Worm (Caenorhabditis elegans): ENCODE data around the gene C08B6.8.

The C08B6.8 gene

ce11 chrV:10174632-10175075 is 40.2 kb downstream of the C08B6.8 start (continued):
- TF ChIP-seq dpl-1 (GFP tag; optimal IDR thresholded peaks at IDR 0.05), result no peak
- TF ChIP-seq zip-2 (tag; optimal IDR thresholded peaks at IDR 0.05), result no peak
- peak; percentile 28 for TF ChIP-seq mxl-3 (GFP tag; optimal IDR thresholded peaks at IDR 0.05)
- TF ChIP-seq nhr-77 (tag; optimal IDR thresholded peaks at IDR 0.05), result no peak
- no peak for TF ChIP-seq snpc-4 (tag; optimal IDR thresholded peaks at IDR 0.05)
- TF ChIP-seq lin-38 (GFP tag; IDR thresholded peaks at IDR 0.05), result peak; percentile 47; the same call in 1 of the 2 replicates
- TF ChIP-seq zfp-3 (GFP tag; conservative IDR thresholded peaks at IDR 0.05), result no peak
- TF ChIP-seq lsy-2 (tag; optimal IDR thresholded peaks at IDR 0.05), result peak; percentile 62 to 85
- peak; percentile 85; the same call in 1 of the 2 replicates for TF ChIP-seq ctbp-1 (GFP tag; IDR thresholded peaks at IDR 0.05)
- TF ChIP-seq lir-3 (tag; optimal IDR thresholded peaks at IDR 0.05), result no peak
- no peak for TF ChIP-seq lim-7 (GFP tag; IDR thresholded peaks at IDR 0.05)
- no peak for TF ChIP-seq lin-13 (GFP tag; optimal IDR thresholded peaks at IDR 0.05)
- peak; percentile 85 for TF ChIP-seq mep-1 (tag; optimal IDR thresholded peaks at IDR 0.05)
- no peak for TF ChIP-seq mxl-2 (GFP tag; conservative IDR thresholded peaks at IDR 0.05)
- TF ChIP-seq mdt-29 (GFP tag; IDR thresholded peaks at IDR 0.05), result 0 out of 2 replicates have a peak, but pooled peaks have one; percentile 25
- peak; percentile 73 for TF ChIP-seq hlh-30 (tag; optimal IDR thresholded peaks at IDR 0.05; ENCODE audit: insufficient read depth)
- TF ChIP-seq ceh-20 (GFP tag; IDR thresholded peaks at IDR 0.05), result peak; percentile 58; the same call in 1 of the 2 replicates
- TF ChIP-seq hif-1 (tag; optimal IDR thresholded peaks at IDR 0.05), result peak in 1 of 2 experiments; percentile 66
- TF ChIP-seq ztf-7 (tag; optimal IDR thresholded peaks at IDR 0.05), result no peak
- TF ChIP-seq daf-12 (tag; optimal IDR thresholded peaks at IDR 0.05), result no peak
- no peak for TF ChIP-seq fos-1 (tag; optimal IDR thresholded peaks at IDR 0.05)
- TF ChIP-seq F37D6.2 (tag; optimal IDR thresholded peaks at IDR 0.05), result peak; percentile 84
- no peak for TF ChIP-seq pha-4 (GFP tag; IDR thresholded peaks at IDR 0.05)
- no peak for TF ChIP-seq pha-4 (tag; optimal IDR thresholded peaks at IDR 0.05)
- no peak for TF ChIP-seq egl-27 (tag; optimal IDR thresholded peaks at IDR 0.05)
- TF ChIP-seq nhr-102 (tag; optimal IDR thresholded peaks at IDR 0.05), result no peak
- no peak for TF ChIP-seq T26A8.4 (GFP tag; IDR thresholded peaks at IDR 0.05)
- no peak for TF ChIP-seq F10B5.3 (tag; optimal IDR thresholded peaks at IDR 0.05)
- TF ChIP-seq tra-1 (GFP tag; IDR thresholded peaks at IDR 0.05), result peak; percentile 36; the same call in 1 of the 2 replicates
- TF ChIP-seq ceh-82 (tag; optimal IDR thresholded peaks at IDR 0.05), result no peak
- no peak for TF ChIP-seq jun-1 (tag; optimal IDR thresholded peaks at IDR 0.05)
- TF ChIP-seq hmg-1.1 (GFP tag; IDR thresholded peaks at IDR 0.05), result peak; percentile 82
- TF ChIP-seq aha-1 (tag), result peak; percentile 100
- TF ChIP-seq mes-2 (tag; optimal IDR thresholded peaks at IDR 0.05; ENCODE audit: poor library complexity, severe bottlenecking), result peak; percentile 34
- TF ChIP-seq dmd-8 (GFP tag; IDR thresholded peaks at IDR 0.05), result no peak
- TF ChIP-seq unc-130 (GFP tag; optimal IDR thresholded peaks at IDR 0.05), result no peak
- peak; percentile 89 for TF ChIP-seq rbr-2 (tag; optimal IDR thresholded peaks at IDR 0.05)
- no peak for TF ChIP-seq nhr-237 (tag; optimal IDR thresholded peaks at IDR 0.05)
- TF ChIP-seq ces-1 (GFP tag; optimal IDR thresholded peaks at IDR 0.05), result peak; percentile 77
- no peak for TF ChIP-seq R02D3.7 (tag; optimal IDR thresholded peaks at IDR 0.05)
- no peak for TF ChIP-seq F44E2.7 (GFP tag; IDR thresholded peaks at IDR 0.05)
- no peak for TF ChIP-seq ceh-62 (tag; optimal IDR thresholded peaks at IDR 0.05)
- no peak for TF ChIP-seq F26F4.8 (GFP tag; conservative IDR thresholded peaks at IDR 0.05)
- TF ChIP-seq skn-1 (tag; optimal IDR thresholded peaks at IDR 0.05), result no peak
- TF ChIP-seq mdl-1 (tag; optimal IDR thresholded peaks at IDR 0.05), result peak; percentile 18 to 90
- TF ChIP-seq nhr-41 (GFP tag; IDR thresholded peaks at IDR 0.05), result no peak
- TF ChIP-seq daf-8 (GFP tag; IDR thresholded peaks at IDR 0.05), result no peak
- TF ChIP-seq spr-3 (GFP tag; optimal IDR thresholded peaks at IDR 0.05), result no peak
- peak; percentile 25 for TF ChIP-seq nhr-48 (tag; optimal IDR thresholded peaks at IDR 0.05)
- no peak for TF ChIP-seq nhr-25 (tag; optimal IDR thresholded peaks at IDR 0.05; ENCODE audit: borderline replicate concordance, insufficient read depth)
- TF ChIP-seq saeg-2 (GFP tag; IDR thresholded peaks at IDR 0.05), result 0 out of 2 replicates have a peak, but pooled peaks have one; percentile 26
- no peak for TF ChIP-seq sdz-12 (GFP tag; optimal IDR thresholded peaks at IDR 0.05)

All from whole organism, L4 larva.